Worm (Caenorhabditis elegans) whole organism, early embryonic: ENCODE results near the gene ulp-4.

Source experiments
- ama-1 ChIP-seq: fragments of 150-350 bp; optimal IDR thresholded peaks from 2 replicates; lab custom pipeline; 2014
- ceh-36 ChIP-seq: sonication (generic microtip); optimal IDR thresholded peaks from 2 replicates; lab custom pipeline; 2016; ENCODE audit warnings: missing genetic modification characterization, inconsistent platforms, missing compliant biosample characterization
- flt-1 ChIP-seq: fragments of 200-800 bp; sonication (Bioruptor generic); IDR thresholded peaks from 2 replicates; pipeline ENCODE4 v1.3.6; 2022; ENCODE audit warnings: missing genetic modification characterization, missing compliant biosample characterization
- sea-1 ChIP-seq: fragments of 200-800 bp; sonication (Bioruptor generic); conservative IDR thresholded peaks from 2 replicates; pipeline ENCODE4 v1.3.6; 2022; ENCODE audit warnings: missing genetic modification characterization, missing compliant biosample characterization
- tbx-11 ChIP-seq: fragments of 200-800 bp; sonication (Bioruptor generic); IDR thresholded peaks from 2 replicates; pipeline ENCODE4 v1.3.6; 2022; ENCODE audit warnings: missing genetic modification characterization, missing compliant biosample characterization
- tra-4 ChIP-seq: sonication (generic microtip); optimal IDR thresholded peaks from 2 replicates; lab custom pipeline; 2017; ENCODE audit warnings: missing genetic modification characterization, missing compliant biosample characterization

DNA sequence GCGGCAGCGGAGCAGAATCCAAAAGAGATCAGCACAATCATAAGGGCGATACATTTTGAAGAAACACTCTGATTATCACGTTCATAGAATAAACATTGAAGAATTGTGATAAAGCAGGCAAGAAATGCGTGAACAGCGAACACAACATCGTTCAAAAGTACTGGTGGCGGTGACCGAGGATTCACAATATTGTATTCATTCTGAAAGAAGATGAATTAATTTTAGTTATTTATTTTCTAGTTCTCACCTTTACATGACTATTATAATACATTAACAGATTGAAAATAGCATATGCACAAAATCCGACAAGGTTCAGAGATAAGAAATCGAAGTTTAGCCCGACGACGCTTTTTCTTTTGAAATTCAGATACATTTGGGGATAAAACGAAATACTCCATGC is 6.2 kb downstream of the ulp-4 start:
- TF ChIP-seq tbx-11 (GFP tag; lab: Robert Waterston, UW) = no peak
- TF ChIP-seq ama-1 (lab: Kevin White, UChicago) = no peak
- no peak for TF ChIP-seq flt-1
- TF ChIP-seq sea-1 (GFP tag; lab: Robert Waterston, UW) = no peak
- TF ChIP-seq tra-4 (tag; lab: Kevin White, UChicago) = no peak
- TF ChIP-seq ceh-36 = no peak
